Worm (Caenorhabditis elegans): ENCODE measurements around the gene ZK622.5.

Gene ZK622.5

DNA sequence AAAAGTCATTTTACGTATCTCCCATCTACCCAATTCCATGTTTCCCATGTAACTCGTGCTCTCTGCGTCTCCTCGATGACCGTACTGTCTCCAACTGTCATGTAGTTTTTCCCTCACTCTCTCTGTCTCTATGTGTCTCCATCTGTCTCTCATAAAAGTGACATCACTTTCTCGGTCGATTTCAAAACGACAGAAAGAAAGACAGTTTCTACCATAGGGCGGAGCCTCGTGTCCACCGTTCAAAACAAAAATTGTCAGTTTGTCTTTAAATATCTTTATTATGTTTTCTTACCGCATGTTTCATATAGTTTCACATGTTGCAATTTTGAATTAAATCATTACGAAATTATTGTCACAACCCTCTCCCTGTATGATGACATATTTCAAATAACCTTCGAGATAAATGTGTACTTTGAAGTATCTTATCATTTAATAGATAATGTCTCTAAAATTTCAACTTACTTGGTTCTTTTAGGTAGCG, 41.0 kb downstream of the ZK622.5 start (continued):
- TF ChIP-seq nfya-1 (tag; optimal IDR thresholded peaks at IDR 0.05) (peak; percentile 70), eyg-1 (tag; optimal IDR thresholded peaks at IDR 0.05) (no peak), nhr-11 (tag; optimal IDR thresholded peaks at IDR 0.05) (no peak), madf-2 (tag; optimal IDR thresholded peaks at IDR 0.05) (no peak), pros-1 (tag; optimal IDR thresholded peaks at IDR 0.05) (no peak), odd-2 (tag; optimal IDR thresholded peaks at IDR 0.05) (no peak), ceh-30 (tag; optimal IDR thresholded peaks at IDR 0.05) (no peak), elt-2 (tag; optimal IDR thresholded peaks at IDR 0.05) (peak; percentile 59), lim-6 (tag; optimal IDR thresholded peaks at IDR 0.05) (no peak), unc-3 (GFP tag; conservative IDR thresholded peaks at IDR 0.05) (no peak), unc-3 (tag; optimal IDR thresholded peaks at IDR 0.05) (no peak), ceh-6 (GFP tag; optimal IDR thresholded peaks at IDR 0.05) (no peak), ceh-2 (tag; optimal IDR thresholded peaks at IDR 0.05) (no peak), pag-3 (tag; optimal IDR thresholded peaks at IDR 0.05; ENCODE audit: borderline replicate concordance) (no peak), fkh-6 (tag; optimal IDR thresholded peaks at IDR 0.05) (no peak), ets-4 (tag; optimal IDR thresholded peaks at IDR 0.05) (no peak), ama-1 (optimal IDR thresholded peaks at IDR 0.05) (no peak), syd-9 (tag; optimal IDR thresholded peaks at IDR 0.05) (no peak), pat-9 (tag; optimal IDR thresholded peaks at IDR 0.05) (no peak), ceh-24 (tag; optimal IDR thresholded peaks at IDR 0.05) (no peak), pha-2 (tag; optimal IDR thresholded peaks at IDR 0.05) (no peak), ceh-22 (tag; optimal IDR thresholded peaks at IDR 0.05) (no peak), fkh-10 (GFP tag; optimal IDR thresholded peaks at IDR 0.05) (no peak)

DNA sequence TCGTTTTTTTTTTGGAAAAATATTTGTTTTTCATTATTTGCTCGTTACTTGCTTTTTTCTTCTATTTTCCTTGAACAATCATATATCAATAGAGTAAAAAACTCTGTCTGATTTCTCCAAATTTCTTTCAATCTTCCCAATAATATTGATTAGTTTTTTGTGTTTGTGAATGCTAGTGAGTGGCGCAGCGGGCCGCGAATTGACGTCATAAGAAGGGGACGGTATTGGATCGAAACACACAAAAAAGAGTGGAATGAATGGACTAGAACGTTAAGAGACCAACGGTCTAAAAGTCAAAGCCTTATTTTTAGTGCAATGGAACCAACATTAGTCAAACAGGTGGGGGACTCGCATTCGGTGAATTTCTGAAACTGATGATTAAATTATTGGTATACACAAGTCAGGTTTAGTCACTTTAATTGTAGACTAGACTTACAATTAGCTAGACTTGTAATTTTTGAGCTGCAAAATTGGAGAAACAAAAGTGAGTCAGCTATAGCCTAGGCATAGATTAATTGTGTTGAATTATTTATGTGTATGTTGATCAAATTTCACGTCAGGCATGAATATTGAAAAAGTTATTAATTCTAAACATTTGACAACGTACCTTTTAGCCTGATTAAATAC, 42.5 kb downstream of the ZK622.5 start:
- TF ChIP-seq ama-1 (optimal IDR thresholded peaks at IDR 0.05) (no peak), ceh-19 (GFP tag; optimal IDR thresholded peaks at IDR 0.05) (no peak), nfya-1 (tag; optimal IDR thresholded peaks at IDR 0.05) (no peak), T23F11.4 (GFP tag; optimal IDR thresholded peaks at IDR 0.05) (no peak), lim-6 (tag; optimal IDR thresholded peaks at IDR 0.05) (no peak), pqm-1 (tag; optimal IDR thresholded peaks at IDR 0.05) (no peak), ceh-22 (tag; optimal IDR thresholded peaks at IDR 0.05) (no peak), tbx-7 (tag; optimal IDR thresholded peaks at IDR 0.05) (no peak), elt-2 (tag; optimal IDR thresholded peaks at IDR 0.05) (no peak), odd-2 (tag; optimal IDR thresholded peaks at IDR 0.05) (no peak), madf-2 (tag; optimal IDR thresholded peaks at IDR 0.05) (no peak), pros-1 (tag; optimal IDR thresholded peaks at IDR 0.05) (no peak), ceh-34 (tag; optimal IDR thresholded peaks at IDR 0.05) (no peak)

ce11 chrII:5332345-5333124, 43.3 kb downstream of the ZK622.5 start:
- TF ChIP-seq pag-3 (tag; optimal IDR thresholded peaks at IDR 0.05; ENCODE audit: borderline replicate concordance) (no peak), elt-2 (tag; optimal IDR thresholded peaks at IDR 0.05) (peak; percentile 8)

DNA sequence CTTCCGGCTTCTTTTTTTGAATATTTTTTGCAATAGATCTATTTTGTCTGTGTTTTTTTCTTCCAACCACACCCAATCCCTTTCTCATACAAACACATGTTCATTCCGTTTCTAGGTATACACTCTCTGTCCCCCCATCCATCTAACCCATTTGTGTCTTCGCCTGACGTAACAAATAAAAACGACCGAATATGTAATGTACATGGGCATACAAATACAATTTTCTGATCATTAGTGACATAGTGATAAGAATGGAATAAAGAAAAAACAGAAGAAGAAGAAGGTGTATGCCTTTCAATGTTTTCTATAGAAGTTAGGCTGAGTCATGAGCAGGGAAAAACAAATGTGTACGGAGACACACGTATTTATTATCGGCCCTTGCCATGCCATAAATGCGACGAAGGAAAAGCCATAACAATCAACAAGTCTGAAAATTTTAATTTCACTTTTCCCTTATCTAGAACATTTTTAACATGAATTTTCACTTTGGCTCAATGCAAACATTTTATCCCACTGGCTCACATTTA, 44.5 kb downstream of the ZK622.5 start:
- no peak for TF ChIP-seq C08G9.2 (tag; optimal IDR thresholded peaks at IDR 0.05)
- TF ChIP-seq mec-3 (tag; optimal IDR thresholded peaks at IDR 0.05; ENCODE audit: borderline replicate concordance): no peak
- no peak for TF ChIP-seq hlh-13 (GFP tag; optimal IDR thresholded peaks at IDR 0.05)
- peak; percentile 54 for TF ChIP-seq elt-2 (tag; optimal IDR thresholded peaks at IDR 0.05)
- TF ChIP-seq ceh-14 (tag; optimal IDR thresholded peaks at IDR 0.05): no peak

DNA sequence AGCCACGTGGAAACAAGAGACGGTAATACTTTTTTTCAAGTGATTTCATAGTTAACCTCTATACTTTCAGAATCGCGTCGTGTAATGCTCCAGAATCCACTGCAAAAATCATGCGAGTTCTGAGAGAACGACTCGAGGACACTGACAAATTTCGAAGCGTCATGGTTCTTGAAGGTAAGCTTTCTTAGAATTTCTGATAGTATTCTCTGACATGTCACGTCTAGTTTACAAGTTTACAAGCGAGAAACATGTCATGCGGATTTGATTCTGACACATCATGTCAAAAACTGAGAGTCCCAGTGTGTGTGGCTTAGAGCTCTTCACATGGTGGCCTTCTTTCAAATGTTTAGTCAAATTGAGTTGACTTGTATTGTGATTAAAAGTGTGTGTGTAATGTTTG, 45.4 kb downstream of the ZK622.5 start:
- TF ChIP-seq che-1 (tag; optimal IDR thresholded peaks at IDR 0.05) (no peak), ceh-22 (tag; optimal IDR thresholded peaks at IDR 0.05) (no peak), ceh-19 (GFP tag; optimal IDR thresholded peaks at IDR 0.05) (no peak), ceh-45 (GFP tag; IDR thresholded peaks at IDR 0.05) (no peak), ceh-31 (tag; optimal IDR thresholded peaks at IDR 0.05) (no peak), ceh-30 (tag; optimal IDR thresholded peaks at IDR 0.05) (no peak), ttx-3 (tag; optimal IDR thresholded peaks at IDR 0.05) (no peak)

All from whole organism, late embryonic.